Worm (Caenorhabditis elegans): ENCODE data around the gene lgc-26.

The lgc-26 gene

DNA sequence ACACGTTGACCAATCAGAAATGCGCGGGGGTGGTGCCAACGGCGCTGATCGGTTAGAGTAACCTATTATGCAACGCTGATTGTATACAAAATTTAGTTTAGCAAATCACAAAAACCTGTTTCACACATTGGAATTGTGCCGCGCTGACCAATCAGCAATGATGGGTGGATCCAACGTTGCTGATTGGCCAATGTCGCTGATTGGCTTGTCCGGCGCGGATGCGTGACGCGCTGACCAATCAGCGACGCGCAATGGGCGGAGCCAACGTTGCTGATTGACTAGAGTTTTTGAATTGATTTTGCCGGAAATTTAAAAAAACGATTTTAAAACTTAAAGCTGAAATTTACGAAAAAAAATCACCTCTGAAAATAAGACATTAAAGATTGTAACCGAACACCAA lies 17.2 kb downstream of the lgc-26 start:
- TF ChIP-seq rnt-1 (tag; optimal IDR thresholded peaks at IDR 0.05), result no peak

- no peak for TF ChIP-seq efl-3 (GFP tag; optimal IDR thresholded peaks at IDR 0.05)
- no peak for TF ChIP-seq F16B12.6 (tag; optimal IDR thresholded peaks at IDR 0.05)
- TF ChIP-seq nhr-19 (GFP tag; conservative IDR thresholded peaks at IDR 0.05), result no peak
- no peak for TF ChIP-seq vab-15 (tag; optimal IDR thresholded peaks at IDR 0.05)
- TF ChIP-seq nhr-28 (tag; optimal IDR thresholded peaks at IDR 0.05), result no peak
- no peak for TF ChIP-seq jun-1 (tag; optimal IDR thresholded peaks at IDR 0.05)
- no peak for TF ChIP-seq lir-3 (tag; optimal IDR thresholded peaks at IDR 0.05; ENCODE audit: poor library complexity)
- TF ChIP-seq ces-1 (GFP tag; optimal IDR thresholded peaks at IDR 0.05), result no peak
- no peak for TF ChIP-seq fkh-8 (tag; optimal IDR thresholded peaks at IDR 0.05)
- TF ChIP-seq ets-5 (GFP tag; IDR thresholded peaks at IDR 0.05), result no peak
- no peak for TF ChIP-seq ceh-90 (tag; optimal IDR thresholded peaks at IDR 0.05)
Observed at ce11 chrV:295802-296201, 27.7 kb downstream of the lgc-26 start.

ce11 chrV:297424-297991 lies 29.4 kb downstream of the lgc-26 start, which contains the start of gene F33E11.2:
F33E11.2 (plus strand) TSS chrV:297947.
- TF ChIP-seq isw-1 (GFP tag; IDR thresholded peaks at IDR 0.05) (no peak), fos-1 (tag; optimal IDR thresholded peaks at IDR 0.05) (no peak), ceh-90 (tag; optimal IDR thresholded peaks at IDR 0.05) (no peak), elt-3 (tag; optimal IDR thresholded peaks at IDR 0.05) (no peak), unc-130 (tag; optimal IDR thresholded peaks at IDR 0.05) (no peak), fkh-4 (tag; optimal IDR thresholded peaks at IDR 0.05; ENCODE audit: borderline replicate concordance) (no peak), nhr-71 (tag; optimal IDR thresholded peaks at IDR 0.05) (no peak), irx-1 (tag; optimal IDR thresholded peaks at IDR 0.05) (no peak), lin-39 (tag; optimal IDR thresholded peaks at IDR 0.05) (no peak), lir-3 (tag; optimal IDR thresholded peaks at IDR 0.05; ENCODE audit: poor library complexity) (no peak), ceh-88 (GFP tag; IDR thresholded peaks at IDR 0.05) (no peak), aha-1 (tag; optimal IDR thresholded peaks at IDR 0.05) (no peak), nhr-90 (tag; optimal IDR thresholded peaks at IDR 0.05; ENCODE audit: poor library complexity) (no peak), xbp-1 (tag; optimal IDR thresholded peaks at IDR 0.05) (no peak), nhr-77 (tag; optimal IDR thresholded peaks at IDR 0.05) (no peak), ceh-63 (GFP tag; optimal IDR thresholded peaks at IDR 0.05) (no peak), ces-1 (GFP tag; optimal IDR thresholded peaks at IDR 0.05) (no peak)

DNA sequence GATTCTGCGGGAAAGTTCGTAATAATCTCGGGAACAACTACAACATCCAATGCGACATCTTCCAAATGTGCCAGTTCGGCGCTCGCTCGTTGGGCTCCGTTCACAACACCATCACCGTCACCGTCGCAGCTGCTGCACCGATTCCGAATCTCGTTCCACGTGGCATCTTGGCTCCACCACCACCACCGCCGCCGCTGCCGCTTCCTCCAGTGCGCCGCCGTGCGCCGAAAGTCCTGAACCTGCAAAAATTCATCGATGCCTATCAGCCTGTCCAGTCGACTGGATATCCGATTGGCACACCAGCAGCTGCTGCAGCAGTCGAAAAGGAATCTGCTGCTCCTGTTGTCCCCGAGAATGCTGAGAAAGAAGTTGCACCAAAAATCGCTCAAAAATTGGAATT lies 30.3 kb downstream of the lgc-26 start:
- no peak for TF ChIP-seq ztf-4 (tag; optimal IDR thresholded peaks at IDR 0.05)
- no peak for TF ChIP-seq unc-86 (tag; optimal IDR thresholded peaks at IDR 0.05)
- no peak for TF ChIP-seq lin-13 (GFP tag; optimal IDR thresholded peaks at IDR 0.05)
- TF ChIP-seq nhr-90 (tag; optimal IDR thresholded peaks at IDR 0.05; ENCODE audit: poor library complexity), result no peak
- no peak for TF ChIP-seq nhr-85 (tag)
- no peak for TF ChIP-seq sox-4 (tag; optimal IDR thresholded peaks at IDR 0.05)
- no peak for TF ChIP-seq lir-3 (tag; optimal IDR thresholded peaks at IDR 0.05; ENCODE audit: poor library complexity)
- no peak for TF ChIP-seq aly-2 (tag; optimal IDR thresholded peaks at IDR 0.05)
- TF ChIP-seq aha-1 (tag; optimal IDR thresholded peaks at IDR 0.05), result no peak
- no peak for TF ChIP-seq nhr-84 (tag; optimal IDR thresholded peaks at IDR 0.05)
- TF ChIP-seq snu-23 (GFP tag; optimal IDR thresholded peaks at IDR 0.05), result no peak
- TF ChIP-seq pag-3 (tag; optimal IDR thresholded peaks at IDR 0.05; ENCODE audit: borderline replicate concordance, insufficient read depth), result no peak
- no peak for TF ChIP-seq efl-1 (optimal IDR thresholded peaks at IDR 0.05)
- TF ChIP-seq efl-1 (GFP tag; optimal IDR thresholded peaks at IDR 0.05 in 1 of 2), result no peak
- TF ChIP-seq sptf-1 (tag; optimal IDR thresholded peaks at IDR 0.05), result no peak
- no peak for TF ChIP-seq ceh-8 (GFP tag; optimal IDR thresholded peaks at IDR 0.05)
- no peak for TF ChIP-seq mep-1 (tag; optimal IDR thresholded peaks at IDR 0.05)
- no peak for TF ChIP-seq sup-37 (GFP tag; optimal IDR thresholded peaks at IDR 0.05)
- TF ChIP-seq C16A3.4 (tag; optimal IDR thresholded peaks at IDR 0.05), result no peak

Data from whole organism, L1 larva.